Fruit fly (Drosophila melanogaster) whole organism, adult: ENCODE data around the gene mnd.

Experiments used
- CG12768 ChIP-seq: fragments of 200-800 bp; sonication (Bioruptor generic); optimal IDR thresholded peaks from 2 replicates; lab custom pipeline; 2017; ENCODE audit warnings: missing biosample characterization, missing genetic modification characterization, mild to moderate bottlenecking, moderate library complexity, missing genetic modification reagents
- CG1620 ChIP-seq: fragments of 200-800 bp; sonication (Bioruptor generic); optimal IDR thresholded peaks from 2 replicates; lab custom pipeline; 2016; ENCODE audit warnings: missing biosample characterization, missing genetic modification characterization
- CG5204 ChIP-seq: fragments of 200-800 bp; sonication (Bioruptor generic); optimal IDR thresholded peaks from 2 replicates; lab custom pipeline; 2016; ENCODE audit warnings: missing biosample characterization, missing genetic modification characterization
- CG7101 ChIP-seq: fragments of 200-800 bp; sonication (Bioruptor generic); optimal IDR thresholded peaks from 2 replicates; lab custom pipeline; 2018; ENCODE audit warnings: missing biosample characterization, mild to moderate bottlenecking, missing genetic modification characterization, moderate library complexity
- Crg-1 ChIP-seq: fragments of 200-800 bp; sonication (Bioruptor generic); optimal IDR thresholded peaks from 2 replicates; lab custom pipeline; 2016; ENCODE audit warnings: missing biosample characterization, missing genetic modification characterization
- Hr96 ChIP-seq: fragments of 200-800 bp; sonication (Bioruptor generic); optimal IDR thresholded peaks from 2 replicates; lab custom pipeline; 2016; ENCODE audit warnings: missing biosample characterization, missing genetic modification characterization
- Mnt ChIP-seq: fragments of 200-800 bp; sonication (Bioruptor generic); optimal IDR thresholded peaks from 2 replicates; lab custom pipeline; 2016; ENCODE audit warnings: missing biosample characterization, mild to moderate bottlenecking, missing genetic modification characterization
- bab1 ChIP-seq: fragments of 200-800 bp; sonication (Bioruptor generic); optimal IDR thresholded peaks from 3 replicates; lab custom pipeline; 2019; ENCODE audit warnings: missing biosample characterization, mild to moderate bottlenecking, missing genetic modification characterization, moderate library complexity
- cnc ChIP-seq, 2 experiments: fragments of >200 bp; optimal IDR thresholded peaks; 2 replicates each; lab custom pipeline; 2017

- no peak for TF ChIP-seq Crg-1 (GFP tag; lab: Kevin White, UChicago)
- TF ChIP-seq bab1 (GFP tag; lab: Kevin White, UChicago): no peak
- TF ChIP-seq CG1620 (GFP tag; lab: Kevin White, UChicago): no peak
- no peak for TF ChIP-seq CG5204 (GFP tag; lab: Kevin White, UChicago)
- no peak for TF ChIP-seq Hr96 (GFP tag; lab: Kevin White, UChicago)
- no peak for TF ChIP-seq CG7101 (tag; lab: Kevin White, UChicago)
- TF ChIP-seq Mnt (GFP tag; lab: Kevin White, UChicago): no peak
- no peak for TF ChIP-seq CG12768
- no peak for TF ChIP-seq cnc (optimal IDR thresholded peaks at IDR 0.05; lab: Kevin White, UChicago)
Measured at dm6 chr3L:15011142-15011541, 26.2 kb downstream of the mnd start.
